Worm (Caenorhabditis elegans): ENCODE results near the gene C15H7.4.

Gene C15H7.4

DNA sequence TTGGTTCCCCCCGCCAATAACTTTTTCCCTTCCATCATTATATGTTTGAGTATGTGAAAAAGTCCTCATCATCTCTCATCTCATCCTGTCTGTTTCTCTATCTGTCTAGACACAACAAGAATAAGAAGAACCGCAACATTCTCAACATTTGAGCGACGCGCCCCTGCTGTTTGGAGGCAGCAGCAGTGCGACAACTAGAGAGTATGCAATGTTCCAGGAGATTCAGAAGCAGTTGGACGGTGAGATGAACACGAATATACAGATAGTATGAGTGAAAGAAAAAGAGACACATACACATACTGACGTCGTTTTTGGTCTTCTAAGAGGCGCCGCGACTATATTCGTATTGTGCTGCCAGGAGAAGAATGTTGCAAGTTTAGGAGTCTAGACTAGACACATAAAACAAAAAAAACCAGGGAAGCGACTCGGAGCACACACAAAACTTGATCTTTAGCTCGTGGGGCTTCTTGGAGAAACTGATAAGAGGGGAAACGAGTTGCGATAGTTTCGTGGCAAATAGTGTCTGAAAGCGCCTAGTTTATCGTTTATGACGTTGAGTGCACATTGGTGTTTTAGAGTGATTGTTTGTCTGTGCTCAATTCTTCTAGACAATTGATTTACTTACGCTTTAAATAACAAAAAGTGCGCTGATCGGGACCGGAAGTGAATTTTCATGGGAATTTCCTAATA lies 9.9 kb upstream of the C15H7.4 start (continued):
- TF ChIP-seq fkh-4 (tag; optimal IDR thresholded peaks at IDR 0.05; ENCODE audit: borderline replicate concordance) (no peak), snpc-4 (tag; optimal IDR thresholded peaks at IDR 0.05) (no peak), dsc-1 (tag; optimal IDR thresholded peaks at IDR 0.05) (peak; percentile 6), nhr-20 (tag; optimal IDR thresholded peaks at IDR 0.05) (peak; percentile 74), tlp-1 (tag; optimal IDR thresholded peaks at IDR 0.05) (no peak), nhr-85 (tag) (peak; percentile 72), aly-2 (tag; optimal IDR thresholded peaks at IDR 0.05) (no peak), unc-98 (GFP tag; IDR thresholded peaks at IDR 0.05) (no peak), lin-13 (GFP tag; optimal IDR thresholded peaks at IDR 0.05) (no peak), sup-37 (GFP tag; optimal IDR thresholded peaks at IDR 0.05) (no peak)

DNA sequence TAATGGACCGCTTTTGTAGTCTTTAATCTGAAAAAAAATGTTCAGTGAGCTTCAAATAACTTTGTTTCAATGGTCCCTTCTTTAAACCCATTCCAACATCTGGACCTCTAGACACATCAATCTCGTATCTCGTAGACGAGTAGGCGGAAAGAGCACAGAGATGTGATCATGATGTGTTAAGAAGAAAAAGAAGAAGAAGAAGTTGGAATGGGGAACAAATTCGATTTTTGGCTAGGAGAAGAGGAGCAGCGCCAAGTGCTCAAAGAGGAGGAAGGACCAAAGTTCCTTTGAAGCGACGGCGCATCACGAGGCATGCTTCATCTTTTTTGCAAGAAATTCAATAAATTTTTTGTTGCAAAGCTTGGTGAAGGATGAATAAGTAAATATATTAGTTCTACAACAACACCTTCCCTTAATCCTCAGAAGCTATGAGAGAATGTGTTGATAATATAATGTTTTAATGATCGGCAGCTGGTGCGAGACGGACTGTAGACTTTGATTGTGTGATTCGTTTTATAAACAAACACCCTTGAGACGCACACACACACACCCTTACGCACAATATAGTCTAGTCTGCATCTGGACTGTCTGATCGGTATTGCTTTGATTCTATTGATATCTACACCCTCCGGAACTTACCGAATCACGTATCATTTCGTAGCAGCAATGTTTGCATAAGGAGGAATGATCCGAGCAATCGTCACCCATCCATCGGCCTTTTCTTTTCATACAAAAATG lies 9.0 kb upstream of the C15H7.4 start:
- TF ChIP-seq tbx-2 (tag; optimal IDR thresholded peaks at IDR 0.05) = no peak
- TF ChIP-seq nhr-19 (GFP tag; conservative IDR thresholded peaks at IDR 0.05) = peak; percentile 48; the same call in 1 of the 2 replicates
- no peak for TF ChIP-seq hpl-2 (GFP tag; optimal IDR thresholded peaks at IDR 0.05)
- TF ChIP-seq ceh-82 (tag; optimal IDR thresholded peaks at IDR 0.05) = peak in 1 of 3 experiments; percentile 15
- peak; percentile 93 for TF ChIP-seq fkh-10 (GFP tag; optimal IDR thresholded peaks at IDR 0.05)
- no peak for TF ChIP-seq hlh-17 (GFP tag; optimal IDR thresholded peaks at IDR 0.05; ENCODE audit: borderline replicate concordance)
- no peak for TF ChIP-seq sup-37 (GFP tag; optimal IDR thresholded peaks at IDR 0.05)
- peak; percentile 68 for TF ChIP-seq nhr-71 (tag; optimal IDR thresholded peaks at IDR 0.05)
- no peak for TF ChIP-seq mep-1 (tag; optimal IDR thresholded peaks at IDR 0.05)
- TF ChIP-seq fkh-8 (tag; optimal IDR thresholded peaks at IDR 0.05) = no peak
- no peak for TF ChIP-seq C34B4.2 (tag; optimal IDR thresholded peaks at IDR 0.05)
- no peak for TF ChIP-seq lin-39 (tag; optimal IDR thresholded peaks at IDR 0.05)
- TF ChIP-seq rnt-1 (tag; optimal IDR thresholded peaks at IDR 0.05) = peak; percentile 42
- TF ChIP-seq pax-3 (tag; optimal IDR thresholded peaks at IDR 0.05) = no peak
- no peak for TF ChIP-seq egl-13 (tag; optimal IDR thresholded peaks at IDR 0.05)
- peak; percentile 86 for TF ChIP-seq lin-14 (GFP tag; optimal IDR thresholded peaks at IDR 0.05)
- peak in 1 of 6 experiments; percentile 10 for TF ChIP-seq elt-3 (tag; optimal IDR thresholded peaks at IDR 0.05)
- no peak for TF ChIP-seq pag-3 (tag; optimal IDR thresholded peaks at IDR 0.05; ENCODE audit: borderline replicate concordance, insufficient read depth)
- TF ChIP-seq aly-2 (tag; optimal IDR thresholded peaks at IDR 0.05) = no peak
- TF ChIP-seq nhr-90 (tag; optimal IDR thresholded peaks at IDR 0.05; ENCODE audit: poor library complexity) = no peak
- no peak for TF ChIP-seq dpl-1 (GFP tag; optimal IDR thresholded peaks at IDR 0.05)
- no peak for TF ChIP-seq irx-1 (tag; optimal IDR thresholded peaks at IDR 0.05)
- peak; percentile 56 for TF ChIP-seq dsc-1 (tag; optimal IDR thresholded peaks at IDR 0.05)
- no peak for TF ChIP-seq skn-1 (tag; optimal IDR thresholded peaks at IDR 0.05)
- TF ChIP-seq nhr-76 (tag; optimal IDR thresholded peaks at IDR 0.05) = no peak
- TF ChIP-seq ces-1 (GFP tag; optimal IDR thresholded peaks at IDR 0.05) = peak; percentile 20
- TF ChIP-seq nhr-20 (tag; optimal IDR thresholded peaks at IDR 0.05) = peak; percentile 49

DNA sequence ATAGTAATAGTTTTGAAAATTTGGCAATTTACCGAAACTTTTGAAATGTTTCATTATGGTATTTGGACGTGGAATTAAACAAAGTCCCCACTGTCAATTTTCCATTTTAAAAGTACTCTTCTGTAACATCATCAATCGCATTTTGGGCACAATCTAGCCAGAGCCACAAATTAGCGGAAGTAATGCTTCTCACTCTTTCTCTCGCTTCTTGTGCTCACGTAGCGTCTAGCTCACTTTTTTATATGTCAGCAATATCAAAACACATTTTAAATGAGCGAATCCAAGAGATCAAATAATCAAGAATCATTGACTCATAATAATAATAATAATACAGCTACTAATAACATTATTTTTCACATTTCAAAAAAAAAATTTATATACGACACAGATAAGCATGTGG lies 8.2 kb upstream of the C15H7.4 start:
- peak; percentile 15 for TF ChIP-seq egl-13 (tag; optimal IDR thresholded peaks at IDR 0.05)
- TF ChIP-seq nhr-71 (tag; optimal IDR thresholded peaks at IDR 0.05) = peak; percentile 51
- TF ChIP-seq ceh-8 (GFP tag; optimal IDR thresholded peaks at IDR 0.05) = peak; percentile 12
- no peak for TF ChIP-seq lin-35 (GFP tag; optimal IDR thresholded peaks at IDR 0.05)
- TF ChIP-seq hpl-2 (GFP tag; optimal IDR thresholded peaks at IDR 0.05) = no peak
- no peak for TF ChIP-seq blmp-1 (tag; optimal IDR thresholded peaks at IDR 0.05)
- TF ChIP-seq fkh-8 (tag; optimal IDR thresholded peaks at IDR 0.05) = peak; percentile 72
- TF ChIP-seq jun-1 (tag; optimal IDR thresholded peaks at IDR 0.05) = peak; percentile 6
- TF ChIP-seq lin-14 (GFP tag; optimal IDR thresholded peaks at IDR 0.05) = peak; percentile 4
